Fruit fly (Drosophila melanogaster): Measurements from ENCODE around the gene CG42758.

CG42758 gene

DNA sequence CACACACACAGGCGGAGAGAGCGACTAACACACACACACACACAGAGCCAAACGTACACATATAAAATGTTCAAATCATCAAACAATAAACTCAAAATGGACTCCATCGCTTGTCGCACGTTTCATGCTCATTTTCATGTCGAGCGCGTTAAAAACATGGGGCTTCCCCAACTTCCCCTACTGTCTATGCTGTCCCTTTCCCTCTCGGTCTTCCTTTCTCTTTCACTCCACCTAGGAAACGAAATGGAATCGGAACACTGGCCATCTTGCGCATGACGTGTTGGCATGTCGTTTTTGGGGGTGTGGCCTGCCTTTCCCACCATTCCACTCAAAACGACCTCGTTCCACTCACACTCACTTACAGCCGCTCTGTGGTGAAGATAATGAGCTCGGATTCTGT lies 11.7 kb downstream of the CG42758 start:
- no peak for TF ChIP-seq Snoo (tag; optimal IDR thresholded peaks at IDR 0.05)
- peak; percentile 61 for TF ChIP-seq D1 (tag; optimal IDR thresholded peaks at IDR 0.05)

DNA sequence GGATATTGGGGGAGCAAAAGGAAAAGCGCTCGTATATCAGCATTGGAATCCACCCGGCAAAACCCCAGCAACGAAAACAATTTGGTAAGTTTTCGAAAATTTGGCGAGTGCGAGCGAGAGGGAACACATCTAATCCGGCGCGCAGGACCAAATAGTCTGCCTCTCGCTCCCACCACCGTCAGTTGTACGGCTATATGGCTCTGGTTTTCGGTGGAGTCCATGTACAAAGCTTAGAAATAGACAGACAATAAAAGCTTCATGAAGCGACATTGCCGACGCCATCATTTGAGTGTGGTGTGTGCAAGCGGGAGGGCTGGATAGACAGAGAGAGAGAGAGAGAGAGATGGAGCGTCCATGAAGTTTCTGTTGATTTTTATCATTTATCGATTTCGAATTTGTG lies 13.1 kb downstream of the CG42758 start:
- no peak for TF ChIP-seq CG14655 (GFP tag; optimal IDR thresholded peaks at IDR 0.05)
- no peak for TF ChIP-seq CG32121 (GFP tag; IDR thresholded peaks at IDR 0.05)
- TF ChIP-seq Pif1B (GFP tag; optimal IDR thresholded peaks at IDR 0.05) = no peak

DNA sequence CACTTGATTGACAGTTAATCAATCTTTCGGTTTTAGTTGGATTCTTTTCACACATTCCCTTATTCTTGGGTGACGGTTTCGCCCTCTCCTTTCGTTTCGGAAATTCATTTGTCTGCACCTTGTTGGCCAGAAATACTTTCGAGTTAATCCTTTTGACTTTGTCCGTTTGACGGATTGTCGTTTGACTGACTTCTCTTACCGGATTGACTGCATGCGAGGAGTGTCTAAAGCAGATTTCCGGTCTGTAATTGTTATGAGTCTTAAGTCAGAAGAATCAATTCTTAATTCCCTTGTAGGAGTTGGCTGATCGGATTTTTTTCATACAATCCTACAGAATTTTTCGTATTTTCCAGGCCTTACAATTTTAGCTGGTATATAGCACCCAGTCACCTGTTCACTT lies 15.5 kb downstream of the CG42758 start:
- TF ChIP-seq Pif1B (GFP tag; optimal IDR thresholded peaks at IDR 0.05) (no peak), rn (GFP tag; IDR thresholded peaks at IDR 0.05) (no peak), CG9948 (tag; optimal IDR thresholded peaks at IDR 0.05) (no peak), CG15710 (tag; optimal IDR thresholded peaks at IDR 0.05) (no peak), CG14655 (GFP tag; optimal IDR thresholded peaks at IDR 0.05) (no peak), Pif1A (GFP tag; optimal IDR thresholded peaks at IDR 0.05) (no peak)

- TF ChIP-seq EcR (GFP tag; optimal IDR thresholded peaks at IDR 0.05) (no peak), CG8301 (tag; optimal IDR thresholded peaks at IDR 0.05) (no peak), CG9948 (tag; optimal IDR thresholded peaks at IDR 0.05) (no peak), CG14655 (GFP tag; optimal IDR thresholded peaks at IDR 0.05) (no peak), fd96Ca (GFP tag; IDR thresholded peaks at IDR 0.05) (no peak)
Observed at dm6 chr3L:14583803-14584202, 16.6 kb downstream of the CG42758 start.

DNA sequence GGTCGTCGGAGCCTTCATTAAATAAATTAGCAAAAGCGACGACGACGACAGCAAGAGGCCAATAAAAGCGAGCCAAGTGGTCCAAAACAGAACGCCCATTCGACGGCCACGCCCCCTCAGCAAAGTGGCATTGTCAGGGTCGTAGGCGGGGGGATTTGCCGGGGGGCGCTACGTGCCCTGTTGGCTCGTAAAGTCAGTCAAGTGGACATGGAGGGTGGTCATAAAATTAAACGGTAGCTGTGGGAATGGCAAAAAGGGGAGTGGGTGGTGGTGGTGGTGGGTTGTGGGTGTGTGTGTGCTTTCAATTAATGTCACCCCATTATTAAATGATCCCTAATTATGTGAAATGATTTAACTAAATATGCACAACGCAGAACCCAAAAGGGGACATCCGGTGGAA lies 23.7 kb downstream of the CG42758 start:
- TF ChIP-seq CG9948 (tag; optimal IDR thresholded peaks at IDR 0.05) = no peak
- TF ChIP-seq D1 (tag; optimal IDR thresholded peaks at IDR 0.05) = no peak

- TF ChIP-seq CG15710 (tag; optimal IDR thresholded peaks at IDR 0.05) (no peak), CG32121 (GFP tag; IDR thresholded peaks at IDR 0.05) (no peak), CG4496 (GFP tag; IDR thresholded peaks at IDR 0.05) (no peak), CG8301 (tag; optimal IDR thresholded peaks at IDR 0.05) (no peak), D1 (tag; optimal IDR thresholded peaks at IDR 0.05) (no peak), CG8159 (tag; optimal IDR thresholded peaks at IDR 0.05) (no peak), CG17806 (tag; optimal IDR thresholded peaks at IDR 0.05) (no peak), Ets98B (GFP tag; IDR thresholded peaks at IDR 0.05) (no peak), Pif1A (GFP tag; optimal IDR thresholded peaks at IDR 0.05) (no peak), gl (tag; optimal IDR thresholded peaks at IDR 0.05) (no peak), fd96Ca (GFP tag; IDR thresholded peaks at IDR 0.05) (no peak), EcR (GFP tag; optimal IDR thresholded peaks at IDR 0.05) (no peak), CG12605 (GFP tag; IDR thresholded peaks at IDR 0.05) (no peak), CG9948 (tag; optimal IDR thresholded peaks at IDR 0.05) (no peak), Snoo (tag; optimal IDR thresholded peaks at IDR 0.05) (no peak), rn (GFP tag; IDR thresholded peaks at IDR 0.05) (no peak), CG10348 (GFP tag; IDR thresholded peaks at IDR 0.05) (no peak), CG14655 (GFP tag; optimal IDR thresholded peaks at IDR 0.05) (no peak), CG34367 (tag; optimal IDR thresholded peaks at IDR 0.05) (no peak), CG13204 (GFP tag; optimal IDR thresholded peaks at IDR 0.05) (no peak)
Observed at dm6 chr3L:14592166-14592565, 24.9 kb downstream of the CG42758 start.

DNA sequence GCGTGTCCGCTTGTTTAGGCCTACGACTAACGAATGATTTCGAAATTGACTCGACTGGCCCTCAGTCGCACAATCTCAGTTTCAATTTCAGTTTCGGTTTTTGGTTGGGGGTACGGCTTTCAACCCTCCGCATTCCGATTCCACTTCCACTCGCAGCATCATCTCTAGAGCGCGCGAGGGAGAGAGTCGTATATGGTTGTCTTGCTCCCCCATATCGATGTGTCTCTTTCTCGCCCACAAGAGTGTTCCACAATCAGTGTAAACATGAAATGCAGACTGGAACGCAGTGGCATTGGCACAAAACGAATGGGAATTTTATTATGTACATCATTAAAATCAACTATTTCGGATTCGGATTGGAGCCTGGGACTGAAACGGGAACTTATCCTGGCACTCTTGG lies 32.3 kb downstream of the CG42758 start, which contains the start of gene HGTX:
TSS of gene HGTX (minus strand) at position 38 of the 400 bp plus-strand sequence.
- TF ChIP-seq CG15710 (tag; optimal IDR thresholded peaks at IDR 0.05) = no peak
- no peak for TF ChIP-seq CG10348 (GFP tag; IDR thresholded peaks at IDR 0.05)
- no peak for TF ChIP-seq fd96Ca (GFP tag; IDR thresholded peaks at IDR 0.05)
- TF ChIP-seq CG32121 (GFP tag; IDR thresholded peaks at IDR 0.05) = no peak
- no peak for TF ChIP-seq Snoo (tag; optimal IDR thresholded peaks at IDR 0.05)
- TF ChIP-seq CG17806 (tag; optimal IDR thresholded peaks at IDR 0.05) = no peak
- TF ChIP-seq D1 (tag; optimal IDR thresholded peaks at IDR 0.05) = no peak
- no peak for TF ChIP-seq gl (tag; optimal IDR thresholded peaks at IDR 0.05)
- TF ChIP-seq CG34367 (tag; optimal IDR thresholded peaks at IDR 0.05) = no peak
- no peak for TF ChIP-seq CG8159 (tag; optimal IDR thresholded peaks at IDR 0.05)
- no peak for TF ChIP-seq rn (GFP tag; IDR thresholded peaks at IDR 0.05)
- no peak for TF ChIP-seq Pif1B (GFP tag; optimal IDR thresholded peaks at IDR 0.05)
- TF ChIP-seq Pif1A (GFP tag; optimal IDR thresholded peaks at IDR 0.05) = no peak
- no peak for TF ChIP-seq CG12605 (GFP tag; IDR thresholded peaks at IDR 0.05)
- no peak for TF ChIP-seq CG8301 (tag; optimal IDR thresholded peaks at IDR 0.05)

- TF ChIP-seq CG10348 (GFP tag; IDR thresholded peaks at IDR 0.05) (no peak), D1 (tag; optimal IDR thresholded peaks at IDR 0.05) (no peak), CG17806 (tag; optimal IDR thresholded peaks at IDR 0.05) (no peak), rn (GFP tag; IDR thresholded peaks at IDR 0.05) (no peak), CG12605 (GFP tag; IDR thresholded peaks at IDR 0.05) (no peak), CG8159 (tag; optimal IDR thresholded peaks at IDR 0.05) (no peak), Ets98B (GFP tag; IDR thresholded peaks at IDR 0.05) (no peak)
Observed at dm6 chr3L:14600570-14600969, 33.3 kb downstream of the CG42758 start.

Measured in whole organism, pupa.